Fruit fly (Drosophila melanogaster): ENCODE data around the gene CG33934.

CG33934 gene

DNA sequence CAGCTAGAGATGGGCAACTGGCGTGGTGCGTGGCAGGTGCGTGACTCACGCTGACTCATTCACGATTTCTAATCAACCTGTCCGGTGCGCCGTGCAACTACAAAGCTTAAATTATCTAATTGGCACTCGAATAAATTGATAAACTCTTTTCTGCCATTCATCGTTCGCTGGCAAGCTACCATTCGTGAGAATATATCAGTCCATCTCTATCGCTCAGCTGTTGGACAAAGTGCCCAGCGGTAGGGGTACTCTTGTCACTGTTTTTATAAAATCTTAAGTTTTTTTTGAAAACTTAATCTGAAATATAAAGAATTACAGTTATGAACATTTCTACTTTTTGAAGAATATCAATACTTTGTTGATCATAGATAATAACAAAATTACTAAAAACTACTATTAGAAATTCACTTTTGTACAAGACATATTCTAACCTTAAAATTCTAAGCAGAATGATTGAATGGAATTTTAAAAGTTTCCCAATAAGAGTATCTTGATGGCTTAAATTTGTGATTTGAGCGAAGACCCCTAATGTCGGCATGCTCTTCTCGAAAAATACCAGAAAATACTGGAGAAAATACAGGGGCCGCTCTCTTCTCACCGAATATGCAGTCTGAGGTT, 21.3 kb upstream of the CG33934 start, which contains the start of the genes PIG-L and psidin (continued):
- TF ChIP-seq fd59A (GFP tag; optimal IDR thresholded peaks at IDR 0.05) (peak; percentile 79), Ets96B (tag; optimal IDR thresholded peaks at IDR 0.05) (peak; percentile 84), pdm3 (GFP tag; optimal IDR thresholded peaks at IDR 0.05) (peak; percentile 90), CG31627 (GFP tag; optimal IDR thresholded peaks at IDR 0.05) (peak; percentile 92), Sox14 (GFP tag; optimal IDR thresholded peaks at IDR 0.05) (peak; percentile 87), salr (GFP tag; optimal IDR thresholded peaks at IDR 0.05) (peak; percentile 45 to 87), Hr38 (GFP tag; optimal IDR thresholded peaks at IDR 0.05) (peak; percentile 8), Lpt (GFP tag; optimal IDR thresholded peaks at IDR 0.05) (peak; percentile 52), CG1621 (tag; optimal IDR thresholded peaks at IDR 0.05) (no peak), CG10631 (GFP tag; optimal IDR thresholded peaks at IDR 0.05) (peak; percentile 85), ss (GFP tag; optimal IDR thresholded peaks at IDR 0.05) (no peak), dsx (GFP tag; optimal IDR thresholded peaks at IDR 0.05; ENCODE audit: poor library complexity, severe bottlenecking) (no peak), CG8319 (GFP tag; optimal IDR thresholded peaks at IDR 0.05) (peak; percentile 12), CG6163 (GFP tag; IDR thresholded peaks at IDR 0.05) (peak; percentile 57; the same call in 2 of the 3 replicates), dac (GFP tag; optimal IDR thresholded peaks at IDR 0.05) (peak; percentile 59), Hr4 (GFP tag; optimal IDR thresholded peaks at IDR 0.05) (peak; percentile 88), CG11294 (GFP tag; IDR thresholded peaks at IDR 0.05) (peak; percentile 66), eg (GFP tag; IDR thresholded peaks at IDR 0.05) (peak; percentile 84), CG6808 (GFP tag; optimal IDR thresholded peaks at IDR 0.05) (no peak)

DNA sequence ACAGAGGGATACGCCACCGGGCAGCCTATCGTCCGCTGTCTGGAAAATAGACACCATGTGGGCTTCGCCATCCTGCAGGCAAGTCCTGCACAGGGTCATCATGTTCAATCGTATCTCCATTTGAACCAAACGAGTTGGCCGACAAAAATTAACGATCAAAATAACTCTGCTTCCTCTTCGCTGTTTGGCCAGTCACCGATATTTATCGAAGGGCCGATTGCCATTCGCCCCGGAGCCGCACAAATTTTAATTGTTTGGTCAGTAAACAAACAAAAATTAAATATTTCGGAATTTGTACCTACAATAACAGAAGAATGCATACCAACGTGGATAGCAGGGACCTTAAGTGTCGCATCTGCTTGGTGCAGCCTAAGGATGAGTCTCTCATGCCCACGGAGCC, 14.7 kb upstream of the CG33934 start, which contains the start of the genes CG4424 and CG4854:
Gene CG4424, minus strand, starts transcription at position 200 of the 400 bp plus-strand sequence.
Gene CG4854, plus strand, starts transcription at position 218 of the 400 bp plus-strand sequence.
- TF ChIP-seq Blimp-1 (GFP tag; optimal IDR thresholded peaks at IDR 0.05) (no peak), Sox102F (GFP tag; optimal IDR thresholded peaks at IDR 0.05) (no peak), OdsH (GFP tag; optimal IDR thresholded peaks at IDR 0.05) (no peak), CG8119 (GFP tag; IDR thresholded peaks at IDR 0.05) (no peak), fkh (GFP tag; optimal IDR thresholded peaks at IDR 0.05) (peak; percentile 97), Eip93F (GFP tag; optimal IDR thresholded peaks at IDR 0.05) (no peak), CG7368 (GFP tag; optimal IDR thresholded peaks at IDR 0.05) (no peak)

DNA sequence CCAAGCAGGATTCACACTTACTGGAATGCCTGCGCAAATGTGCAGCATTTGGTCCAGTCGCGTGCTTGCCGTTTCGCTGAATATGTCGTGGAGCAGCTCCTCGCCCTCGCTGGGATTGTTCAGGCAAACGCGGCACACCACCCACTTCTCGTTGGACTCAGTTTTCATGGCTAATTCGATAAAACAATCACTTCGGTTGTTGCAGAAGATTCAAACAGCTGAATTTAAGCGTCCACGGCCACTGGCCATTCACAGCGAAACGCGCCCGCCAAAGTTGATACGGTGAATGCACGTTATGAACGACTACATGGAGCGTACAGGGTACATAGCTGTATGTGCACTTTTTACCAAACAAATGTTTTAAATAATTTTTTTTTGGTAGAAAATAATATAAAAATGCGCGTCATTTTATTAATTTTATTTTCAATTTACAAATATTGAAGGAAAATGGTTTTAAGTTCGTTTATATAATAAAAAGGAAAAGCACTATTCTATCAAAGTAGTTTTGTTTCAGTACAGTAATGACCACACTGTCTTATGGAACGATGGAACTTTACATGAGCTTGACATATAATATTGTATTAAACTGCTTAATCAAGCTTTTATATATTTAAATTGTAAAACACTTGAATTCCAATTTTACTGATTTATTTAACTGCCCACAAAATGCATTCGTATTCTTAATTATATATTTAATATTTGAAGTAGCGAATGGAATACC, 11.4 kb upstream of the CG33934 start, which contains the start of gene trem:
Gene trem, minus strand, starts transcription at position 267 of the 721 bp plus-strand sequence.
- TF ChIP-seq achi (GFP tag; optimal IDR thresholded peaks at IDR 0.05): peak; percentile 75
- TF ChIP-seq ss (GFP tag; optimal IDR thresholded peaks at IDR 0.05): no peak
- TF ChIP-seq Ets21C (GFP tag; optimal IDR thresholded peaks at IDR 0.05): peak; percentile 65
- peak; percentile 57; the same call in 1 of the 2 replicates for TF ChIP-seq CG11294 (GFP tag; IDR thresholded peaks at IDR 0.05)
- TF ChIP-seq OdsH (GFP tag; optimal IDR thresholded peaks at IDR 0.05): peak; percentile 86
- no peak for TF ChIP-seq svp (GFP tag)
- TF ChIP-seq fd85E (GFP tag; optimal IDR thresholded peaks at IDR 0.05): no peak
- TF ChIP-seq Lpt (GFP tag; optimal IDR thresholded peaks at IDR 0.05): no peak
- TF ChIP-seq CG8319 (GFP tag; optimal IDR thresholded peaks at IDR 0.05): peak; percentile 67
- peak; percentile 81 for TF ChIP-seq acj6 (GFP tag; optimal IDR thresholded peaks at IDR 0.05)
- peak; percentile 75 for TF ChIP-seq Sox15 (GFP tag; optimal IDR thresholded peaks at IDR 0.05)
- no peak for TF ChIP-seq net (GFP tag; optimal IDR thresholded peaks at IDR 0.05)
- peak; percentile 49 for TF ChIP-seq dac (GFP tag; optimal IDR thresholded peaks at IDR 0.05)
- peak; percentile 63 for TF ChIP-seq CG6792 (GFP tag; optimal IDR thresholded peaks at IDR 0.05)
- TF ChIP-seq CG3032 (tag; optimal IDR thresholded peaks at IDR 0.05): peak; percentile 79
- peak; percentile 81 for TF ChIP-seq esn (GFP tag; optimal IDR thresholded peaks at IDR 0.05)
- peak; percentile 80 for TF ChIP-seq CG31627 (GFP tag; optimal IDR thresholded peaks at IDR 0.05)
- TF ChIP-seq Smox (GFP tag; optimal IDR thresholded peaks at IDR 0.05): no peak
- TF ChIP-seq fd59A (GFP tag; optimal IDR thresholded peaks at IDR 0.05): peak; percentile 65
- peak; percentile 62 for TF ChIP-seq Ets96B (tag; optimal IDR thresholded peaks at IDR 0.05)
- peak; percentile 29 to 89 for TF ChIP-seq salr (GFP tag; optimal IDR thresholded peaks at IDR 0.05)
- TF ChIP-seq CG10669 (GFP tag; optimal IDR thresholded peaks at IDR 0.05): no peak
- TF ChIP-seq Blimp-1 (GFP tag; optimal IDR thresholded peaks at IDR 0.05): peak; percentile 41
- no peak for TF ChIP-seq CG6854 (GFP tag; optimal IDR thresholded peaks at IDR 0.05)
- peak; percentile 74 for TF ChIP-seq Sox14 (GFP tag; optimal IDR thresholded peaks at IDR 0.05)
- no peak for TF ChIP-seq CG3919 (GFP tag; optimal IDR thresholded peaks at IDR 0.05)
- TF ChIP-seq Hr39 (GFP tag; optimal IDR thresholded peaks at IDR 0.05): peak; percentile 77
- peak; percentile 76 for TF ChIP-seq CG11762 (GFP tag; optimal IDR thresholded peaks at IDR 0.05; ENCODE audit: insufficient read depth)
- TF ChIP-seq CG6808 (GFP tag; optimal IDR thresholded peaks at IDR 0.05): no peak
- TF ChIP-seq CG1621 (tag; optimal IDR thresholded peaks at IDR 0.05): no peak
- TF ChIP-seq CG6163 (GFP tag; IDR thresholded peaks at IDR 0.05): 0 out of 3 replicates have a peak, but pooled peaks have one; percentile 43
- no peak for TF ChIP-seq Eip75B (GFP tag; optimal IDR thresholded peaks at IDR 0.05)

Data from whole organism, prepupa.